Worm (Caenorhabditis elegans): ENCODE measurements around the gene ZC132.11.
A peak's percentile ranks its signal among the peaks of the same experiment; 100 is the strongest.

The ZC132.11 gene

ce11 chrV:4330820-4331219 lies 32.3 kb upstream of the ZC132.11 start:
- TF ChIP-seq zip-8 (tag; optimal IDR thresholded peaks at IDR 0.05), result peak; percentile 95
- no peak for TF ChIP-seq flh-1 (GFP tag; optimal IDR thresholded peaks at IDR 0.05)

DNA sequence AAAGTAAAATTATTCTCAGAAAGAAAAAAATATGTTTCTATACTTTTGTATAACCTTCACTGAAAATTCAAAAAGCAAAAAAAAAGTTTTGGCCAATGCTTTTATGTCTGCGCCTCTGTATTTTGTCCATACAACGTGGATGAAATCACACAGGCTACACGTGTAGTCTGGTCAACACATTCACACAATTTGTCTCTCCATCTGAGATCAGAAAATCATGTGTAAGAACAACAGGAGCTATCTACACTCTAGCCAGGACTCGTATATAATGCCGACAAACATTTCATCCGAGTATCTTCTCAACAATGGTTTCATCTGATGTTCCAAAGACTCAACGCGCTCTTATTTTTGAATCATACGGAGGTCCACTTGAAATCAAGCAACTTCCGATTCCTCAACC lies 28.4 kb upstream of the ZC132.11 start, which contains the start of gene D2063.1:
D2063.1 (plus strand) TSS at position 281 of the 400 bp plus-strand sequence.
- TF ChIP-seq drap-1 (GFP tag; optimal IDR thresholded peaks at IDR 0.05) (no peak), hlh-1 (tag; optimal IDR thresholded peaks at IDR 0.05) (peak; percentile 61)

DNA sequence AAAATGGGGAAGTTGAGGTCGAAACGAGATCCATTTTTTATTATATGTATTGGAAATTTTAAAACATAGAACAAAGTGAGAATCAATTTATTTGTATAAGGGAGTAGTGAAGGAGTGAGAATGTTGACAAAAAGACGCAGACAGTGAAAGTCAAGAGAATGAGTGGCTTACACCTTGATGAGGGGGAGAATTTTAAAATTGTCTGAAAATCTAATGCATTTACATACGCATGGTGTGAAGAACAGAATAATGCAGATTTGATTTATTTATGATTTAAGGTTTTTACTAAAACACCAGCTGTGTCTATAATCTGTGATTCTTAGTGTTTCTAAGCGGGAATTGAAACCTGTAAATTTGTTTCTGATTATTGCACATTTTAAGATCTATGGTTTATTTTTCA lies 26.9 kb upstream of the ZC132.11 start, which contains the start of gene nhr-125:
nhr-125 (minus strand) TSS at position 101 of the 400 bp plus-strand sequence.
- TF ChIP-seq pha-4 (tag; optimal IDR thresholded peaks at IDR 0.05), result no peak

- TF ChIP-seq nhr-237 (tag; optimal IDR thresholded peaks at IDR 0.05) (no peak), unc-62 (GFP tag; optimal IDR thresholded peaks at IDR 0.05) (no peak), blmp-1 (tag; optimal IDR thresholded peaks at IDR 0.05) (no peak), elt-1 (tag; optimal IDR thresholded peaks at IDR 0.05; ENCODE audit: borderline replicate concordance, insufficient read depth) (no peak), nhr-28 (tag; optimal IDR thresholded peaks at IDR 0.05) (no peak), sptf-1 (tag; optimal IDR thresholded peaks at IDR 0.05) (no peak)
Observed at ce11 chrV:4322706-4323105, 24.2 kb upstream of the ZC132.11 start, which contains the start of gene R02D1.2. Gene R02D1.2 (minus strand): TSS chrV:4322806.

- no peak for TF ChIP-seq drap-1 (GFP tag; optimal IDR thresholded peaks at IDR 0.05)
Observed at ce11 chrV:4319867-4320266, 21.4 kb upstream of the ZC132.11 start, which contains the start of gene ZC132.9. Gene ZC132.9 (minus strand): TSS chrV:4319967.

DNA sequence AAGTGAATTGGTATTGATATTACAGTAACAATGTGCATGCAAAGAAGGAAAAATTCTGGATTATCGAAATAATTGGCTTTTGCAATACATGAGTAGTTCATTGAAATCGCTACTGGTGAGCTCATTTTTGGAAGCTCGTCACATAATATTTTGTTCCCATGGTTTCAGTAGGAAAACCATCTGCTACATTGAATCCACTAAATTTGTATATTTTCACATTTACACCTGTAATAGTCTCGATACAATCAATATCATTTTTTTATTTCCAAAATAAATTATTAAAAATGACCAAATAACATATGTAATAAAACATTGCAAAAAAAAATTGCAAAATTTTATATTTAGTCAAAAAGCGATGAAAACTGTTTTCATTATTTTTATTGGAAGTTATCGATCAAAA lies 16.6 kb upstream of the ZC132.11 start, which contains the start of gene srh-192:
srh-192 (minus strand) TSS at position 101 of the 400 bp plus-strand sequence.
- TF ChIP-seq snpc-4 (tag; optimal IDR thresholded peaks at IDR 0.05), result no peak
- no peak for TF ChIP-seq bed-3 (GFP tag; optimal IDR thresholded peaks at IDR 0.05)
- no peak for TF ChIP-seq ceh-43 (GFP tag; optimal IDR thresholded peaks at IDR 0.05)
- TF ChIP-seq ceh-39 (tag; optimal IDR thresholded peaks at IDR 0.05), result no peak

- TF ChIP-seq unc-62 (GFP tag; optimal IDR thresholded peaks at IDR 0.05) (no peak), M03D4.4 (tag; optimal IDR thresholded peaks at IDR 0.05) (no peak), elt-1 (tag; optimal IDR thresholded peaks at IDR 0.05; ENCODE audit: borderline replicate concordance, insufficient read depth) (no peak), nhr-237 (tag; optimal IDR thresholded peaks at IDR 0.05) (no peak), hlh-1 (tag; optimal IDR thresholded peaks at IDR 0.05) (no peak), lin-32 (GFP tag; optimal IDR thresholded peaks at IDR 0.05) (no peak)
Observed at ce11 chrV:4304240-4304639, 5.8 kb upstream of the ZC132.11 start.

ce11 chrV:4303793-4304192 lies 5.3 kb upstream of the ZC132.11 start:
- TF ChIP-seq nhr-28 (tag; optimal IDR thresholded peaks at IDR 0.05), result no peak
- TF ChIP-seq mep-1 (tag; optimal IDR thresholded peaks at IDR 0.05), result no peak
- TF ChIP-seq flh-1 (GFP tag; optimal IDR thresholded peaks at IDR 0.05), result no peak
- TF ChIP-seq mls-2 (tag; optimal IDR thresholded peaks at IDR 0.05), result no peak
- no peak for TF ChIP-seq ham-2 (GFP tag; optimal IDR thresholded peaks at IDR 0.05)
- TF ChIP-seq ceh-43 (GFP tag; optimal IDR thresholded peaks at IDR 0.05), result no peak
- no peak for TF ChIP-seq ztf-11 (tag; optimal IDR thresholded peaks at IDR 0.05)
- TF ChIP-seq elt-3 (tag; optimal IDR thresholded peaks at IDR 0.05), result no peak
- TF ChIP-seq ces-1 (GFP tag; optimal IDR thresholded peaks at IDR 0.05), result no peak
- TF ChIP-seq lsy-2 (tag; optimal IDR thresholded peaks at IDR 0.05), result no peak
- no peak for TF ChIP-seq mab-5 (tag; optimal IDR thresholded peaks at IDR 0.05)
- TF ChIP-seq nhr-237 (tag; optimal IDR thresholded peaks at IDR 0.05), result no peak
- no peak for TF ChIP-seq unc-39 (tag; optimal IDR thresholded peaks at IDR 0.05)
- TF ChIP-seq nhr-2 (tag; optimal IDR thresholded peaks at IDR 0.05), result no peak
- TF ChIP-seq M03D4.4 (tag; optimal IDR thresholded peaks at IDR 0.05), result no peak
- TF ChIP-seq cnd-1 (tag; optimal IDR thresholded peaks at IDR 0.05), result no peak
- TF ChIP-seq lin-32 (GFP tag; optimal IDR thresholded peaks at IDR 0.05), result no peak
- TF ChIP-seq sptf-1 (tag; optimal IDR thresholded peaks at IDR 0.05), result no peak
- no peak for TF ChIP-seq tbx-8 (GFP tag; optimal IDR thresholded peaks at IDR 0.05)
- TF ChIP-seq nhr-76 (tag; optimal IDR thresholded peaks at IDR 0.05), result no peak
